Worm (Caenorhabditis elegans) whole organism, young adult: Measurements from ENCODE around the gene K06A9.3.

Source experiments
- B0019.2 ChIP-seq: fragments of 200-800 bp; sonication (Bioruptor generic); conservative IDR thresholded peaks from 2 replicates; pipeline ENCODE4 v1.3.6; 2022; ENCODE audit warnings: missing genetic modification reagents, missing genetic modification characterization, missing compliant biosample characterization
- B0035.1 ChIP-seq: sonication (generic microtip); optimal IDR thresholded peaks from 2 replicates; lab custom pipeline; 2016; ENCODE audit warnings: missing genetic modification characterization, mild to moderate bottlenecking, missing compliant biosample characterization, missing genotype, missing genetic modification reagents
- F33H1.4 ChIP-seq: fragments of 200-800 bp; sonication (Bioruptor generic); IDR thresholded peaks from 2 replicates; pipeline ENCODE4 v1.3.6; 2022; ENCODE audit warnings: missing genetic modification reagents, missing genetic modification characterization, missing compliant biosample characterization
- F37B4.10 ChIP-seq: fragments of 200-800 bp; sonication (Bioruptor generic); IDR thresholded peaks from 2 replicates; pipeline ENCODE4 v1.3.6; 2022; ENCODE audit warnings: missing genetic modification characterization, missing compliant biosample characterization
- F39B2.1 ChIP-seq: fragments of 200-800 bp; sonication (Bioruptor generic); IDR thresholded peaks from 2 replicates; pipeline ENCODE4 v1.3.6; 2022; ENCODE audit warnings: missing genetic modification reagents, missing genetic modification characterization, missing compliant biosample characterization
- F52B5.7 ChIP-seq: sonication (generic microtip); optimal IDR thresholded peaks from 2 replicates; lab custom pipeline; 2016; ENCODE audit warnings: mild to moderate bottlenecking, missing genetic modification characterization, missing compliant biosample characterization
- K11D2.4 ChIP-seq: fragments of 200-800 bp; sonication (Bioruptor generic); IDR thresholded peaks from 2 replicates; pipeline ENCODE4 v1.3.6; 2022; ENCODE audit warnings: missing genetic modification reagents, missing genetic modification characterization, missing compliant biosample characterization
- Y56A3A.18 ChIP-seq: fragments of 200-800 bp; sonication (Bioruptor generic); IDR thresholded peaks from 2 replicates; pipeline ENCODE4 v1.3.6; 2022; ENCODE audit warnings: missing genetic modification reagents, missing genetic modification characterization, missing compliant biosample characterization
- atf-7 ChIP-seq: sonication (generic microtip); optimal IDR thresholded peaks from 2 replicates; lab custom pipeline; 2017; ENCODE audit warnings: mild to moderate bottlenecking, missing genetic modification characterization, missing compliant biosample characterization
- attf-5 ChIP-seq: fragments of 200-800 bp; sonication (Bioruptor generic); optimal IDR thresholded peaks from 2 replicates; lab custom pipeline; 2018; ENCODE audit warnings: mild to moderate bottlenecking, missing genetic modification characterization, missing compliant biosample characterization
- bed-2 ChIP-seq: fragments of 200-800 bp; sonication (Bioruptor generic); IDR thresholded peaks from 2 replicates; pipeline ENCODE4 v1.3.6; 2022; ENCODE audit warnings: missing genetic modification reagents, missing genetic modification characterization, missing compliant biosample characterization
- cebp-1 ChIP-seq, 2 experiments: fragments of 200-800 bp in 1 of 2; sonication (Bioruptor generic) in 1 of 2; sonication (generic microtip) in 1 of 2; IDR thresholded peaks in 1 of 2; optimal IDR thresholded peaks in 1 of 2; 2 replicates each; pipeline versions ENCODE4 v1.3.6 to Lab custom; 2017 to 2022; ENCODE audit warnings: missing compliant biosample characterization in 2 of 2, missing genetic modification characterization in 2 of 2, mild to moderate bottlenecking in 1 of 2, missing genetic modification reagents in 1 of 2, moderate library complexity in 1 of 2
- cebp-2 ChIP-seq: fragments of 200-800 bp; sonication (Bioruptor generic); IDR thresholded peaks from 2 replicates; pipeline ENCODE4 v1.3.6; 2022; ENCODE audit warnings: missing genetic modification characterization, missing compliant biosample characterization
- ceh-79 ChIP-seq: sonication (generic microtip); optimal IDR thresholded peaks from 2 replicates; lab custom pipeline; 2017; ENCODE audit warnings: mild to moderate bottlenecking, missing genetic modification characterization, missing compliant biosample characterization
- dox-1 ChIP-seq: fragments of 200-800 bp; sonication (Bioruptor generic); IDR thresholded peaks from 2 replicates; pipeline ENCODE4 v1.3.6; 2022; ENCODE audit warnings: missing genetic modification reagents, missing genetic modification characterization, missing compliant biosample characterization
- dpl-1 ChIP-seq: fragments of 150-350 bp; optimal IDR thresholded peaks from 2 replicates; lab custom pipeline; 2014; ENCODE audit warnings: missing biosample characterization, missing genetic modification reagents, missing genetic modification characterization
- egl-44 ChIP-seq: fragments of 200-800 bp; sonication (Bioruptor generic); IDR thresholded peaks from 2 replicates; pipeline ENCODE4 v1.3.6; 2022; ENCODE audit warnings: missing genetic modification reagents, missing genetic modification characterization, missing compliant biosample characterization
- egrh-3 ChIP-seq: fragments of 200-800 bp; sonication (Bioruptor generic); IDR thresholded peaks from 2 replicates; pipeline ENCODE4 v1.3.6; 2022; ENCODE audit warnings: missing genetic modification reagents, missing genetic modification characterization, missing compliant biosample characterization
- ets-4 ChIP-seq: fragments of 200-800 bp; sonication (Bioruptor generic); optimal IDR thresholded peaks from 2 replicates; lab custom pipeline; 2018; ENCODE audit warnings: mild to moderate bottlenecking, missing genetic modification characterization, missing compliant biosample characterization
- gei-17 ChIP-seq: fragments of 200-800 bp; sonication (Bioruptor generic); optimal IDR thresholded peaks from 2 replicates; lab custom pipeline; 2018; ENCODE audit warnings: mild to moderate bottlenecking, missing genetic modification characterization, missing compliant biosample characterization
- hlh-26 ChIP-seq: fragments of 200-800 bp; sonication (Bioruptor generic); conservative IDR thresholded peaks from 2 replicates; pipeline ENCODE4 v1.3.6; 2022; ENCODE audit warnings: missing genetic modification reagents, missing genetic modification characterization, missing compliant biosample characterization
- hmg-1.2 ChIP-seq: fragments of 200-800 bp; sonication (Bioruptor generic); IDR thresholded peaks from 2 replicates; pipeline ENCODE4 v1.3.6; 2022; ENCODE audit warnings: missing genetic modification reagents, missing genetic modification characterization, missing compliant biosample characterization
- hmg-20 ChIP-seq: fragments of 200-800 bp; sonication (Bioruptor generic); IDR thresholded peaks from 2 replicates; pipeline ENCODE4 v1.3.6; 2022; ENCODE audit warnings: missing genetic modification reagents, missing genetic modification characterization, missing compliant biosample characterization
- lin-35 ChIP-seq, 3 experiments: fragments of 150-350 bp in 2 of 3; sonication (generic microtip) in 1 of 3; optimal IDR thresholded peaks; 2 replicates each; lab custom pipeline; 2014 to 2018; ENCODE audit warnings: missing biosample characterization in 3 of 3, missing genetic modification characterization in 3 of 3, missing genetic modification reagents in 3 of 3
- lir-1 ChIP-seq: fragments of 200-800 bp; sonication (Bioruptor generic); conservative IDR thresholded peaks from 2 replicates; pipeline ENCODE4 v1.3.6; 2022; ENCODE audit warnings: missing genetic modification reagents, missing genetic modification characterization, missing compliant biosample characterization
- madf-10 ChIP-seq: sonication (generic microtip); optimal IDR thresholded peaks from 2 replicates; lab custom pipeline; 2016; ENCODE audit warnings: mild to moderate bottlenecking, missing genetic modification characterization, missing compliant biosample characterization
- madf-3 ChIP-seq: fragments of 200-800 bp; sonication (Bioruptor generic); IDR thresholded peaks from 2 replicates; pipeline ENCODE4 v1.3.6; 2022; ENCODE audit warnings: missing genetic modification reagents, missing genetic modification characterization, missing compliant biosample characterization
- madf-8 ChIP-seq: fragments of 200-800 bp; sonication (Bioruptor generic); conservative IDR thresholded peaks from 2 replicates; pipeline ENCODE4 v1.3.6; 2022; ENCODE audit warnings: missing genetic modification reagents, missing genetic modification characterization, missing compliant biosample characterization
- mcd-1 ChIP-seq: fragments of 200-800 bp; sonication (Bioruptor generic); IDR thresholded peaks from 2 replicates; pipeline ENCODE4 v1.3.6; 2022; ENCODE audit warnings: missing genetic modification reagents, missing genetic modification characterization, missing compliant biosample characterization
- nhr-179 ChIP-seq: sonication (generic microtip); optimal IDR thresholded peaks from 2 replicates; lab custom pipeline; 2016; ENCODE audit warnings: mild to moderate bottlenecking, missing genetic modification characterization, missing compliant biosample characterization
- nhr-80 ChIP-seq: sonication (generic microtip); optimal IDR thresholded peaks from 2 replicates; lab custom pipeline; 2016; ENCODE audit warnings: missing genetic modification characterization, missing compliant biosample characterization
- pbrm-1 ChIP-seq: fragments of 200-800 bp; sonication (Bioruptor generic); IDR thresholded peaks from 2 replicates; pipeline ENCODE4 v1.3.6; 2022; ENCODE audit warnings: missing genetic modification reagents, missing genetic modification characterization, missing compliant biosample characterization
- pha-4 ChIP-seq: fragments of 150-350 bp; sonication (generic microtip); optimal IDR thresholded peaks from 2 replicates; lab custom pipeline; 2014; ENCODE audit warnings: missing biosample characterization, missing genetic modification reagents, missing genetic modification characterization
- snpc-1.3 ChIP-seq: sonication (generic microtip); optimal IDR thresholded peaks from 2 replicates; lab custom pipeline; 2017; ENCODE audit warnings: missing genetic modification characterization, mild to moderate bottlenecking, missing compliant biosample characterization, antibody characterized with exemption, moderate library complexity, missing genotype, missing genetic modification reagents; ENCODE audit not compliant: insufficient read depth
- snpc-3.4 ChIP-seq: sonication (generic microtip); optimal IDR thresholded peaks from 2 replicates; lab custom pipeline; 2017; ENCODE audit warnings: missing genetic modification characterization, mild to moderate bottlenecking, missing compliant biosample characterization, antibody characterized with exemption, moderate library complexity, missing genotype, missing genetic modification reagents
- snpc-4 ChIP-seq, 5 experiments: fragments of 150-350 bp in 1 of 5; sonication (generic microtip) in 4 of 5; optimal IDR thresholded peaks; 2 replicates each; lab custom pipeline; 2014 to 2018; ENCODE audit warnings: missing genetic modification characterization in 5 of 5, missing biosample characterization in 3 of 5, antibody characterized with exemption in 2 of 5, mild to moderate bottlenecking in 2 of 5, missing compliant biosample characterization in 2 of 5, missing genotype in 2 of 5, moderate library complexity in 2 of 5, missing genetic modification reagents in 1 of 5
- zfh-2 ChIP-seq: fragments of 200-800 bp; sonication (Bioruptor generic); conservative IDR thresholded peaks from 2 replicates; pipeline ENCODE4 v1.3.6; 2022; ENCODE audit warnings: missing genetic modification reagents, missing genetic modification characterization, missing compliant biosample characterization
- ztf-26 ChIP-seq: sonication (generic microtip); optimal IDR thresholded peaks from 2 replicates; lab custom pipeline; 2017; ENCODE audit warnings: missing genetic modification characterization, missing compliant biosample characterization
- ztf-3 ChIP-seq: fragments of 200-800 bp; sonication (Bioruptor generic); optimal IDR thresholded peaks from 2 replicates; lab custom pipeline; 2018; ENCODE audit warnings: mild to moderate bottlenecking, missing genetic modification characterization, missing compliant biosample characterization

The K06A9.3 gene

DNA sequence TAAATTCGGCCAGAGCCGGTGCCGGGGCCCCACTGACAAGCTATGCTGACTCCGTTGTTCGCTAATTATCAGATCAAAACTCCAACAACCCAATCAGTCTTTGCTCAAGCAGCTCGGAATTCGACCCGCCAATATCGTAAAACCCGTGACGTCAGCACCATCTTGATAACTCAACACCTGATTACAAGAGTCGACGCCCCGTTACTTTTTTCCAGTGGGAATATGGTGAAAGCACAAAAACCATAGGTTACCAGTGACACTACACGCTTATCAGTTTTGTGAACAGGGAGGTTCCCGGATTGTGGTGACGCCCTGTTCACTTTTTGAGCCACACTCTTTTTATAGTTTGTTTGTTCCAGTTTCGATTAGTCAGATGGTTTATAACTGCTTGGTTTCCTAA lies 5.9 kb upstream of the K06A9.3 start:
- TF ChIP-seq madf-3 (no peak), dox-1 (GFP tag; lab: Robert Waterston, UW) (peak; percentile 65), attf-5 (GFP tag; lab: Kevin White, UChicago) (no peak), madf-8 (GFP tag; lab: Robert Waterston, UW) (no peak), snpc-3.4 (tag; lab: Kevin White, UChicago) (no peak), nhr-80 (tag; lab: Kevin White, UChicago) (peak; percentile 87), B0019.2 (no peak), F37B4.10 (no peak), nhr-179 (tag; lab: Kevin White, UChicago) (no peak), ceh-79 (tag; lab: Kevin White, UChicago) (no peak), zfh-2 (GFP tag; lab: Robert Waterston, UW) (no peak), F33H1.4 (no peak), egl-44 (GFP tag; lab: Robert Waterston, UW) (0 out of 2 replicates have a peak, but pooled peaks have one; percentile 60), K11D2.4 (GFP tag; lab: Robert Waterston, UW) (no peak), snpc-1.3 (tag; lab: Kevin White, UChicago) (no peak), F52B5.7 (no peak), cebp-1 (GFP tag; IDR thresholded peaks at IDR 0.05; lab: Robert Waterston, UW) (no peak), cebp-1 (tag; optimal IDR thresholded peaks at IDR 0.05; lab: Kevin White, UChicago) (no peak), gei-17 (GFP tag; lab: Kevin White, UChicago) (no peak), F39B2.1 (GFP tag; lab: Robert Waterston, UW) (no peak), ets-4 (GFP tag; lab: Kevin White, UChicago) (peak; percentile 38), ztf-3 (no peak), pha-4 (peak; percentile 59), atf-7 (tag; lab: Kevin White, UChicago) (peak; percentile 59)

DNA sequence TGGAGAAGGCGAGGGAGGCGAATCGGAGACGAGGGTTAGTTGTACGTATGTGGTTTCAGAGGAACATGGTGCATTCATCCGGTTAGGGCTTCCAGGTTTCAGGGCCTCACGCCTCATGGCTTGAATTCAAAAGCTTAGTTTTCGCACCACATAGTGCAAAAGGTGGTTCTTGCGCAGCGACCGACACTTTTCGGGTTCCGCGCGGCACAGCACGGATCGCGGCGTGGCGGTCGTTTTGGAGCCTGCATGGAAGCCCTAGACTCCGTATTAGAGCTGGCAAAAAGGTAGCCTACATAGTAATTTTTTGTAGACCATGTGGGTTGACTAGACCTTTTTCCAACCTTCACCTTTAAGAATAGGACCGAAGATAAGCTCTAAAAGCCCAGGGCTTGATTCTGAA lies 3.7 kb upstream of the K06A9.3 start:
- TF ChIP-seq B0035.1 (no peak), pha-4 (no peak), ztf-3 (no peak), madf-10 (tag; lab: Kevin White, UChicago) (no peak), hmg-1.2 (GFP tag; lab: Robert Waterston, UW) (peak; percentile 27; the same call in 1 of the 2 replicates), madf-8 (GFP tag; lab: Robert Waterston, UW) (0 out of 2 replicates have a peak, but pooled peaks have one; percentile 6), snpc-4 (GFP tag; optimal IDR thresholded peaks at IDR 0.05; lab: Kevin White, UChicago) (no peak), snpc-4 (tag; optimal IDR thresholded peaks at IDR 0.05; lab: Kevin White, UChicago) (peak in 2 of 4 experiments; percentile 37 to 69), zfh-2 (GFP tag; lab: Robert Waterston, UW) (peak; percentile 53; the same call in 1 of the 2 replicates)

DNA sequence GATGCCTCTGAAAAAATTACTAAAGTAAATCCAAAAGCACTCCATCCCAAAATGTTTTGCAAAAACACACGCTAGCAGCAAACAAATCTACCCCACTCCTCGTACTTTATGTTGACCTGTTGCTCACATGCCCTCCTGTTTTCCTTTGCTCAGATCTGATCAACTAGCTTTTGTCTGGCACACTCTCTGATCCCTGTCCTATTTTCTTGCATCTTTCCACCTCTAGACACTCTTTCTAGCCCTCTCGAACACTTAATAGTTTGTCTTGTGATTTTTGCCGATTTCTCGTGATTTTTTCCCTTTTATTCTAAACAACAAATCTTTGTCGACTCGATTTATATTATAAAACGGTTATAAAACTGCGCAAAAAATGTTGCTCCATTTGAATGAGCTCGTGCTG lies 977 bp upstream of the K06A9.3 start, which contains the start of gene K06A9.2:
Gene K06A9.2, plus strand, starts transcription at position 229 of the 400 bp plus-strand sequence.
- no peak for TF ChIP-seq lin-35 (GFP tag; optimal IDR thresholded peaks at IDR 0.05; lab: Kevin White, UChicago)
- no peak for TF ChIP-seq cebp-2 (GFP tag; lab: Robert Waterston, UW)
- TF ChIP-seq hmg-1.2 (GFP tag; lab: Robert Waterston, UW), result peak; percentile 29; the same call in 1 of the 2 replicates
- TF ChIP-seq hlh-26 (GFP tag; lab: Robert Waterston, UW), result no peak
- TF ChIP-seq hmg-20 (GFP tag; lab: Robert Waterston, UW), result no peak
- TF ChIP-seq lir-1 (GFP tag; lab: Robert Waterston, UW), result no peak

DNA sequence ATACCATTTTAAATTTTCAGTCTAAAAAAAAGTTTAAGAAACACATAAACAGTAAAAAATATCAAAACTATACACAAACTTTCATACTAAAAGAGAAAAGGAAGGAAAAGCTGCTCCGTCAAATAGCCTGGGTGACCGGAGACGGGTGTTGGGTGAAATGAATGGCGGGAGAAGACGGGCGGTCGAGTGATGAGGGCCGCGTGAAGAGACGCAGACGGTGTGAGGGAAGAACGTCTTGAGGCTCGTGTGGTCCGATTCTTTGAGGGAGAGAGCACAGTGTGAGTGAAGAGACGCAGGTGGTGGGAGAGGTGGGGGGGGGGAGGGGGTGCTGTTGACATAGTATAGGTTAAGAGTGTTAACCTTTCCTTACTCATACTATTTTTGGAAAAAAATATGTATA lies 6.1 kb downstream of the K06A9.3 start:
- peak; percentile 87 for TF ChIP-seq hmg-1.2 (GFP tag; lab: Robert Waterston, UW)
- peak; percentile 88 for TF ChIP-seq zfh-2 (GFP tag; lab: Robert Waterston, UW)
- no peak for TF ChIP-seq bed-2 (GFP tag; lab: Robert Waterston, UW)
- no peak for TF ChIP-seq pbrm-1 (GFP tag; lab: Robert Waterston, UW)
- peak; percentile 85 for TF ChIP-seq egrh-3
- no peak for TF ChIP-seq cebp-1 (GFP tag; IDR thresholded peaks at IDR 0.05; lab: Robert Waterston, UW)
- TF ChIP-seq cebp-1 (tag; optimal IDR thresholded peaks at IDR 0.05; lab: Kevin White, UChicago), result peak; percentile 39
- TF ChIP-seq B0019.2, result no peak
- TF ChIP-seq Y56A3A.18 (GFP tag; lab: Robert Waterston, UW), result 0 out of 2 replicates have a peak, but pooled peaks have one; percentile 29
- peak; percentile 41; the same call in 1 of the 2 replicates for TF ChIP-seq mcd-1 (GFP tag; lab: Robert Waterston, UW)
- TF ChIP-seq ztf-26 (tag; lab: Kevin White, UChicago), result no peak
- no peak for TF ChIP-seq dpl-1 (GFP tag; lab: Kevin White, UChicago)
